Worm (Caenorhabditis elegans): ENCODE data around the gene F43C11.2.

Gene F43C11.2

ce11 chrII:2398884-2399283, 44.3 kb downstream of the F43C11.2 start, which contains the start of gene F16G10.14:
F16G10.14 (minus strand) TSS chrII:2398984.
- TF ChIP-seq sox-4 (tag; optimal IDR thresholded peaks at IDR 0.05) (no peak), dmd-4 (tag; optimal IDR thresholded peaks at IDR 0.05; ENCODE audit: borderline replicate concordance) (no peak), che-1 (tag; optimal IDR thresholded peaks at IDR 0.05) (no peak), ceh-19 (GFP tag; optimal IDR thresholded peaks at IDR 0.05) (no peak), ztf-16 (tag; optimal IDR thresholded peaks at IDR 0.05) (no peak), C08G9.2 (tag; optimal IDR thresholded peaks at IDR 0.05) (no peak), nhr-11 (tag; optimal IDR thresholded peaks at IDR 0.05) (no peak), fkh-10 (GFP tag; optimal IDR thresholded peaks at IDR 0.05) (no peak)

- TF ChIP-seq ceh-19 (GFP tag; optimal IDR thresholded peaks at IDR 0.05) (no peak), ama-1 (optimal IDR thresholded peaks at IDR 0.05) (no peak), nhr-11 (tag; optimal IDR thresholded peaks at IDR 0.05) (no peak), unc-86 (tag; optimal IDR thresholded peaks at IDR 0.05) (no peak), nhr-232 (tag; optimal IDR thresholded peaks at IDR 0.05) (no peak), ztf-16 (tag; optimal IDR thresholded peaks at IDR 0.05) (no peak), unc-3 (GFP tag; conservative IDR thresholded peaks at IDR 0.05) (no peak), unc-3 (tag; optimal IDR thresholded peaks at IDR 0.05) (no peak), ceh-24 (tag; optimal IDR thresholded peaks at IDR 0.05) (no peak), fkh-6 (tag; optimal IDR thresholded peaks at IDR 0.05) (no peak), madf-2 (tag; optimal IDR thresholded peaks at IDR 0.05) (no peak), nfya-1 (tag; optimal IDR thresholded peaks at IDR 0.05) (no peak), unc-55 (GFP tag; optimal IDR thresholded peaks at IDR 0.05) (no peak)
These were observed 45.2 kb downstream of the F43C11.2 start for ce11 chrII:2399810-2400209.

ce11 chrII:2403984-2404383, 49.4 kb downstream of the F43C11.2 start, which contains the start of gene F16G10.1:
F16G10.1 (plus strand) TSS chrII:2404284.
- TF ChIP-seq ttx-3 (tag; optimal IDR thresholded peaks at IDR 0.05): no peak
- TF ChIP-seq hlh-15 (tag; optimal IDR thresholded peaks at IDR 0.05): no peak
- TF ChIP-seq pha-4 (tag; optimal IDR thresholded peaks at IDR 0.05): no peak
- no peak for TF ChIP-seq K02D7.2 (tag; optimal IDR thresholded peaks at IDR 0.05)
- TF ChIP-seq rnt-1 (tag; optimal IDR thresholded peaks at IDR 0.05): no peak
- TF ChIP-seq T23F11.4 (GFP tag; optimal IDR thresholded peaks at IDR 0.05): no peak
- no peak for TF ChIP-seq nhr-232 (tag; optimal IDR thresholded peaks at IDR 0.05)
- TF ChIP-seq ceh-2 (tag; optimal IDR thresholded peaks at IDR 0.05): no peak
- no peak for TF ChIP-seq ceh-30 (tag; optimal IDR thresholded peaks at IDR 0.05)
- TF ChIP-seq ahr-1 (tag; optimal IDR thresholded peaks at IDR 0.05): no peak
- no peak for TF ChIP-seq pag-3 (tag; optimal IDR thresholded peaks at IDR 0.05; ENCODE audit: borderline replicate concordance)
- no peak for TF ChIP-seq pax-1 (tag; optimal IDR thresholded peaks at IDR 0.05)
- no peak for TF ChIP-seq odd-2 (tag; optimal IDR thresholded peaks at IDR 0.05)
- no peak for TF ChIP-seq pros-1 (tag; optimal IDR thresholded peaks at IDR 0.05)
- no peak for TF ChIP-seq sox-2 (GFP tag; IDR thresholded peaks at IDR 0.05)
- no peak for TF ChIP-seq lim-6 (tag; optimal IDR thresholded peaks at IDR 0.05)
- no peak for TF ChIP-seq ceh-45 (GFP tag; IDR thresholded peaks at IDR 0.05)
- no peak for TF ChIP-seq eyg-1 (tag; optimal IDR thresholded peaks at IDR 0.05)
- TF ChIP-seq zip-5 (tag; optimal IDR thresholded peaks at IDR 0.05): no peak
